Worm (Caenorhabditis elegans) whole organism, L2 larva: ENCODE data around the gene T21C12.8.

ENCODE experiments used
- aly-2 ChIP-seq: fragments of 150-350 bp; optimal IDR thresholded peaks from 2 replicates; lab custom pipeline; 2014; ENCODE audit warnings: missing biosample characterization, missing genetic modification characterization
- ama-1 ChIP-seq: fragments of 150-350 bp; optimal IDR thresholded peaks from 2 replicates; lab custom pipeline; 2018; ENCODE audit warnings: inconsistent platforms
- lin-39 ChIP-seq: fragments of 150-350 bp; optimal IDR thresholded peaks from 2 replicates; lab custom pipeline; 2014; ENCODE audit warnings: missing biosample characterization, missing genetic modification reagents, missing genetic modification characterization
- nhr-10 ChIP-seq: sonication (generic microtip); optimal IDR thresholded peaks from 2 replicates; lab custom pipeline; 2017; ENCODE audit warnings: missing biosample characterization, missing genetic modification characterization
- skn-1 ChIP-seq: sonication (generic microtip); optimal IDR thresholded peaks from 2 replicates; lab custom pipeline; 2017; ENCODE audit warnings: missing biosample characterization, missing genetic modification characterization
- unc-62 ChIP-seq: fragments of 150-350 bp; optimal IDR thresholded peaks from 2 replicates; lab custom pipeline; 2014; ENCODE audit warnings: missing biosample characterization, missing genetic modification reagents, missing genetic modification characterization

DNA sequence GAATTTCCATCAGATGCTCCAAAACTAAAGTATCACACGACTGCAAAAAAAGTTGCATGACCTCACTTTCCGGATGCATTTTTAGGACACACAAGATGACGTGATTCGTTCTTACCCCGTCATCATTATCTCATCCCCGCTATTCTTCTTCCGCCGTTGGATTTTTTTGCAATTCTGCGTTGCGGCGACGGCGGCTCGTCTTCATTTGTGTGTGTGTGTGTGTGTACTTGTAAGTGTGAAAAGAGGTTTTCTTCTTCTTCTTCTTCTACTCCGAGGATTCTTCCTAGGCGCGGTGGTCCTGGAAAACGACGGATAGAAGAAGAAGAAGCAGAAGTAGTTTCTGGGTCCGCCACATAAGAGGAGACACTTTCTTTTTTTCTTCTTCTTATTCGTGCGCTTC lies 37.1 kb downstream of the T21C12.8 start:
- TF ChIP-seq aly-2 (tag; lab: Kevin White, UChicago) (no peak), skn-1 (no peak), ama-1 (lab: Kevin White, UChicago) (no peak), nhr-10 (no peak), unc-62 (GFP tag; lab: Kevin White, UChicago) (no peak), lin-39 (no peak)
